Fruit fly (Drosophila melanogaster) whole organism, embryonic: ENCODE results near the gene Rab9.

Source experiments
- Adf1 ChIP-seq: fragments of 200-800 bp; sonication (Bioruptor generic); IDR thresholded peaks from 2 replicates; pipeline ENCODE4 v1.3.6; 2022; ENCODE audit warnings: missing biosample characterization, missing genetic modification characterization
- Bteb2 ChIP-seq: fragments of 200-800 bp; sonication (Bioruptor generic); optimal IDR thresholded peaks from 2 replicates; lab custom pipeline; 2016; ENCODE audit warnings: missing biosample characterization, missing genetic modification characterization
- CG1024 ChIP-seq: fragments of 200-800 bp; sonication (Bioruptor generic); IDR thresholded peaks from 2 replicates; pipeline ENCODE4 v1.3.6; 2022; ENCODE audit warnings: missing biosample characterization, missing genetic modification characterization
- CG11247 ChIP-seq: fragments of 200-800 bp; sonication (Bioruptor generic); IDR thresholded peaks from 2 replicates; pipeline ENCODE4 v1.3.6; 2022; ENCODE audit warnings: missing biosample characterization, missing genetic modification characterization
- CG11504 ChIP-seq: fragments of 200-800 bp; sonication (Bioruptor generic); optimal IDR thresholded peaks from 3 replicates; lab custom pipeline; 2019; ENCODE audit warnings: missing biosample characterization, mild to moderate bottlenecking, missing genetic modification characterization, moderate library complexity
- CG13424 ChIP-seq: fragments of 200-800 bp; sonication (Bioruptor generic); optimal IDR thresholded peaks from 2 replicates; lab custom pipeline; 2019; ENCODE audit warnings: missing biosample characterization, mild to moderate bottlenecking, missing genetic modification characterization, moderate library complexity
- CG13624 ChIP-seq: fragments of 200-800 bp; sonication (Bioruptor generic); optimal IDR thresholded peaks from 2 replicates; lab custom pipeline; 2016; ENCODE audit warnings: missing biosample characterization, missing genetic modification characterization
- CG14860 ChIP-seq: fragments of 200-800 bp; sonication (Bioruptor generic); IDR thresholded peaks from 3 replicates; pipeline ENCODE4 v1.3.6; 2022; ENCODE audit warnings: missing biosample characterization, missing genetic modification characterization; ENCODE audit not compliant: partially characterized antibody
- CG14965 ChIP-seq: fragments of 200-800 bp; sonication (Bioruptor generic); optimal IDR thresholded peaks from 2 replicates; lab custom pipeline; 2016; ENCODE audit warnings: missing biosample characterization, missing genetic modification characterization, borderline replicate concordance
- CG17186 ChIP-seq: fragments of 200-800 bp; sonication (Bioruptor generic); optimal IDR thresholded peaks from 3 replicates; lab custom pipeline; 2017; ENCODE audit warnings: missing biosample characterization, missing genetic modification reagents, missing genetic modification characterization
- CG17802 ChIP-seq: fragments of 200-800 bp; sonication (Bioruptor generic); optimal IDR thresholded peaks from 2 replicates; lab custom pipeline; 2018; ENCODE audit warnings: missing biosample characterization, mild to moderate bottlenecking, missing genetic modification characterization, moderate library complexity
- CG1792 ChIP-seq: fragments of 200-800 bp; sonication (Bioruptor generic); optimal IDR thresholded peaks from 2 replicates; lab custom pipeline; 2016; ENCODE audit warnings: missing biosample characterization, missing genetic modification characterization
- CG2129 ChIP-seq: fragments of 200-800 bp; sonication (Bioruptor generic); IDR thresholded peaks from 2 replicates; pipeline ENCODE4 v1.3.6; 2022; ENCODE audit warnings: missing biosample characterization, missing genetic modification characterization; ENCODE audit not compliant: partially characterized antibody
- CG33213 ChIP-seq: fragments of 200-800 bp; sonication (Bioruptor generic); optimal IDR thresholded peaks from 3 replicates; lab custom pipeline; 2016; ENCODE audit warnings: missing biosample characterization, missing genetic modification characterization
- CG34224 ChIP-seq: fragments of 200-800 bp; sonication (Bioruptor generic); IDR thresholded peaks from 3 replicates; pipeline ENCODE4 v1.3.6; 2022; ENCODE audit warnings: missing biosample characterization, missing genetic modification characterization; ENCODE audit not compliant: partially characterized antibody
- CG34376 ChIP-seq: fragments of 200-800 bp; sonication (Bioruptor generic); optimal IDR thresholded peaks from 2 replicates; lab custom pipeline; 2018; ENCODE audit warnings: missing biosample characterization, mild to moderate bottlenecking, missing genetic modification characterization
- CG3726 ChIP-seq: fragments of 200-800 bp; sonication (Bioruptor generic); IDR thresholded peaks from 3 replicates; pipeline ENCODE4, ENCODE4 v1.3.6; 2022; ENCODE audit warnings: missing biosample characterization, missing genetic modification characterization
- CG3847 ChIP-seq: fragments of 200-800 bp; sonication (Bioruptor generic); IDR thresholded peaks from 2 replicates; pipeline ENCODE4 v1.3.6; 2022; ENCODE audit warnings: missing biosample characterization, missing genetic modification characterization
- CG3995 ChIP-seq: fragments of 200-800 bp; sonication (Bioruptor generic); optimal IDR thresholded peaks from 3 replicates; lab custom pipeline; 2016; ENCODE audit warnings: missing biosample characterization, missing genetic modification characterization
- CG5245 ChIP-seq: fragments of 200-800 bp; sonication (Bioruptor generic); optimal IDR thresholded peaks from 3 replicates; lab custom pipeline; 2016; ENCODE audit warnings: missing biosample characterization, missing genetic modification characterization
- CG7372 ChIP-seq: fragments of 200-800 bp; sonication (Bioruptor generic); IDR thresholded peaks from 2 replicates; pipeline ENCODE4 v1.3.6; 2022; ENCODE audit warnings: missing biosample characterization, missing genetic modification characterization
- CG7786 ChIP-seq: fragments of 200-800 bp; sonication (Bioruptor generic); optimal IDR thresholded peaks from 2 replicates; lab custom pipeline; 2016; ENCODE audit warnings: missing biosample characterization, missing genetic modification characterization
- CG7928 ChIP-seq: fragments of 200-800 bp; sonication (Bioruptor generic); optimal IDR thresholded peaks from 2 replicates; lab custom pipeline; 2017; ENCODE audit warnings: missing biosample characterization, mild to moderate bottlenecking, missing genetic modification characterization
- CG7963 ChIP-seq: fragments of 200-800 bp; sonication (Bioruptor generic); IDR thresholded peaks from 3 replicates; pipeline ENCODE4 v1.3.6; 2022; ENCODE audit warnings: missing biosample characterization, missing genetic modification characterization; ENCODE audit not compliant: partially characterized antibody
- CG9797 ChIP-seq: fragments of 200-800 bp; sonication (Bioruptor generic); optimal IDR thresholded peaks from 3 replicates; lab custom pipeline; 2018; ENCODE audit warnings: missing biosample characterization, mild to moderate bottlenecking, missing genetic modification characterization
- CHES-1-like ChIP-seq: fragments of 200-800 bp; sonication (Bioruptor generic); optimal IDR thresholded peaks from 2 replicates; lab custom pipeline; 2016; ENCODE audit warnings: missing biosample characterization, missing genetic modification characterization
- CoRest ChIP-seq: fragments of 200-800 bp; sonication (Bioruptor generic); optimal IDR thresholded peaks from 3 replicates; lab custom pipeline; 2018; ENCODE audit warnings: missing biosample characterization, mild to moderate bottlenecking, missing genetic modification characterization, moderate library complexity
- Dad ChIP-seq: fragments of 200-800 bp; sonication (Bioruptor generic); optimal IDR thresholded peaks from 3 replicates; lab custom pipeline; 2016; ENCODE audit warnings: missing biosample characterization, missing genetic modification characterization
- Doc3 ChIP-seq: fragments of 200-800 bp; sonication (Bioruptor generic); IDR thresholded peaks from 3 replicates; pipeline ENCODE4 v1.3.6; 2022; ENCODE audit warnings: missing biosample characterization, missing genetic modification characterization; ENCODE audit not compliant: partially characterized antibody
- Ets65A ChIP-seq: fragments of 200-800 bp; sonication (Bioruptor generic); peaks from one replicate; lab custom pipeline; 2016; ENCODE audit warnings: missing biosample characterization, missing genetic modification characterization
- Ets97D ChIP-seq: fragments of 200-800 bp; sonication (Bioruptor generic); optimal IDR thresholded peaks from 3 replicates; lab custom pipeline; 2016; ENCODE audit warnings: missing biosample characterization, missing genetic modification characterization
- HmgD ChIP-seq: fragments of 200-800 bp; sonication (Bioruptor generic); optimal IDR thresholded peaks from 3 replicates; lab custom pipeline; 2016; ENCODE audit warnings: missing biosample characterization, missing genetic modification characterization
- Hr3 ChIP-seq: fragments of 200-800 bp; sonication (Bioruptor generic); optimal IDR thresholded peaks from 3 replicates; lab custom pipeline; 2016; ENCODE audit warnings: missing biosample characterization, missing genetic modification characterization
- Nf-YB ChIP-seq: fragments of 200-800 bp; sonication (Bioruptor generic); optimal IDR thresholded peaks from 3 replicates; lab custom pipeline; 2019; ENCODE audit warnings: missing biosample characterization, mild to moderate bottlenecking, missing genetic modification characterization, moderate library complexity
- Opbp ChIP-seq: fragments of 200-800 bp; sonication (Bioruptor generic); IDR thresholded peaks from 3 replicates; pipeline ENCODE4 v1.3.6; 2022; ENCODE audit warnings: missing biosample characterization, missing genetic modification characterization; ENCODE audit not compliant: partially characterized antibody
- Scr ChIP-seq: fragments of 200-800 bp; sonication (Bioruptor generic); IDR thresholded peaks from 2 replicates; pipeline ENCODE4 v1.3.6; 2022; ENCODE audit warnings: missing biosample characterization, missing genetic modification characterization; ENCODE audit not compliant: partially characterized antibody
- Sry-δ ChIP-seq: fragments of 200-800 bp; sonication (Bioruptor generic); optimal IDR thresholded peaks from 2 replicates; lab custom pipeline; 2016; ENCODE audit warnings: missing biosample characterization, missing genetic modification characterization
- Stat92E ChIP-seq, 3 experiments: fragments of >200 bp in 2 of 3; fragments of 200-800 bp in 1 of 3; sonication (Bioruptor generic) in 1 of 3; optimal IDR thresholded peaks; 2 replicates each; lab custom pipeline; 2017 to 2019; ENCODE audit warnings: missing biosample characterization in 3 of 3, missing genetic modification characterization in 3 of 3, mild to moderate bottlenecking in 1 of 3, moderate library complexity in 1 of 3
- ase ChIP-seq: fragments of 200-800 bp; sonication (Bioruptor generic); IDR thresholded peaks from 3 replicates; pipeline ENCODE4 v1.3.6; 2022; ENCODE audit warnings: missing biosample characterization, missing genetic modification characterization
- bbx ChIP-seq: fragments of 200-800 bp; sonication (Bioruptor generic); IDR thresholded peaks from 2 replicates; pipeline ENCODE4 v1.3.6; 2022; ENCODE audit warnings: missing biosample characterization, missing genetic modification characterization; ENCODE audit not compliant: partially characterized antibody
- cas ChIP-seq: fragments of 200-800 bp; sonication (Bioruptor generic); IDR thresholded peaks from 2 replicates; pipeline ENCODE4 v1.3.6; 2022; ENCODE audit warnings: missing biosample characterization, missing genetic modification characterization
- exex ChIP-seq: fragments of 200-800 bp; sonication (Bioruptor generic); optimal IDR thresholded peaks from 4 replicates; lab custom pipeline; 2018; ENCODE audit warnings: missing biosample characterization, mild to moderate bottlenecking, missing genetic modification characterization, moderate library complexity
- gem ChIP-seq: fragments of 200-800 bp; sonication (Bioruptor generic); optimal IDR thresholded peaks from 2 replicates; lab custom pipeline; 2019; ENCODE audit warnings: missing biosample characterization, mild to moderate bottlenecking, missing genetic modification characterization, moderate library complexity
- ind ChIP-seq: fragments of 200-800 bp; sonication (Bioruptor generic); optimal IDR thresholded peaks from 3 replicates; lab custom pipeline; 2016; ENCODE audit warnings: missing biosample characterization, missing genetic modification characterization
- inv ChIP-seq: fragments of 200-800 bp; sonication (Bioruptor generic); IDR thresholded peaks from 2 replicates; pipeline ENCODE4 v1.3.6; 2022; ENCODE audit warnings: missing biosample characterization, missing genetic modification characterization; ENCODE audit not compliant: partially characterized antibody
- jigr1 ChIP-seq: fragments of 200-800 bp; sonication (Bioruptor generic); IDR thresholded peaks from 3 replicates; pipeline ENCODE4 v1.3.6; 2022; ENCODE audit warnings: missing biosample characterization, missing genetic modification characterization
- jumu ChIP-seq: fragments of 200-800 bp; sonication (Bioruptor generic); optimal IDR thresholded peaks from 3 replicates; lab custom pipeline; 2016; ENCODE audit warnings: missing biosample characterization, missing genetic modification characterization
- run ChIP-seq: fragments of 200-800 bp; sonication (Bioruptor generic); optimal IDR thresholded peaks from 3 replicates; lab custom pipeline; 2018; ENCODE audit warnings: missing biosample characterization, mild to moderate bottlenecking, missing genetic modification characterization
- sqz ChIP-seq: fragments of 200-800 bp; sonication (Bioruptor generic); optimal IDR thresholded peaks from 3 replicates; lab custom pipeline; 2018; ENCODE audit warnings: missing biosample characterization, mild to moderate bottlenecking, missing genetic modification characterization
- tx ChIP-seq: fragments of 200-800 bp; sonication (Bioruptor generic); optimal IDR thresholded peaks from 2 replicates; lab custom pipeline; 2016; ENCODE audit warnings: missing biosample characterization, missing genetic modification characterization

Rab9 gene

dm6 chr2L:19453381-19453780, 21.0 kb downstream of the Rab9 start, which contains the start of gene Top2 (continued):
- TF ChIP-seq Stat92E (GFP tag; optimal IDR thresholded peaks at IDR 0.05; lab: Kevin White, UChicago) (no peak), CG14965 (GFP tag; lab: Kevin White, UChicago) (no peak), jumu (GFP tag; lab: Kevin White, UChicago) (peak; percentile 39), jigr1 (GFP tag; lab: Robert Waterston, UW) (no peak), CG17186 (GFP tag; lab: Kevin White, UChicago) (peak; percentile 92), Dad (peak; percentile 3), CHES-1-like (GFP tag; lab: Kevin White, UChicago) (peak; percentile 67), Bteb2 (GFP tag; lab: Kevin White, UChicago) (peak; percentile 0), CG7786 (GFP tag; lab: Kevin White, UChicago) (peak; percentile 21), CG14860 (GFP tag; lab: Robert Waterston, UW) (peak; percentile 77), Adf1 (peak; percentile 19; the same call in 1 of the 2 replicates), CG1024 (GFP tag; lab: Robert Waterston, UW) (no peak), CG3995 (GFP tag; lab: Kevin White, UChicago) (peak; percentile 100), Doc3 (GFP tag; lab: Robert Waterston, UW) (peak; percentile 61), CG7963 (peak; percentile 85), sqz (no peak), Scr (peak; percentile 76), CG7928 (GFP tag; lab: Kevin White, UChicago) (peak; percentile 63), CG2129 (GFP tag; lab: Robert Waterston, UW) (peak; percentile 63), HmgD (peak; percentile 95), tx (GFP tag; lab: Kevin White, UChicago) (peak; percentile 12), bbx (GFP tag; lab: Robert Waterston, UW) (peak; percentile 84), CG3726 (no peak), CG9797 (GFP tag; lab: Kevin White, UChicago) (peak; percentile 66), gem (peak; percentile 51), exex (tag; lab: Kevin White, UChicago) (no peak), ase (GFP tag; lab: Robert Waterston, UW) (no peak), cas (GFP tag; lab: Robert Waterston, UW) (no peak), CG13424 (tag; lab: Kevin White, UChicago) (peak; percentile 32), Opbp (GFP tag; lab: Robert Waterston, UW) (peak; percentile 88), CG33213 (peak; percentile 86), Hr3 (GFP tag; lab: Kevin White, UChicago) (peak; percentile 18), Sry-δ (GFP tag; lab: Kevin White, UChicago) (peak; percentile 98), CG7372 (GFP tag; lab: Robert Waterston, UW) (no peak), CG5245 (GFP tag; lab: Kevin White, UChicago) (peak; percentile 4), CG11247 (GFP tag; lab: Robert Waterston, UW) (no peak), run (tag; lab: Kevin White, UChicago) (no peak), CoRest (tag; lab: Kevin White, UChicago) (peak; percentile 69), CG11504 (peak; percentile 75), inv (GFP tag; lab: Robert Waterston, UW) (peak; percentile 81), CG17802 (tag; lab: Kevin White, UChicago) (peak; percentile 100), CG34224 (GFP tag; lab: Robert Waterston, UW) (peak; percentile 63), Nf-YB (GFP tag; lab: Kevin White, UChicago) (peak; percentile 2), ind (GFP tag; lab: Kevin White, UChicago) (peak; percentile 35), CG13624 (GFP tag; lab: Kevin White, UChicago) (peak; percentile 62), Ets65A (peak; percentile 92), CG1792 (GFP tag; lab: Kevin White, UChicago) (peak; percentile 45), CG34376 (GFP tag; lab: Kevin White, UChicago) (no peak), Ets97D (peak; percentile 91), CG3847 (GFP tag; lab: Robert Waterston, UW) (peak; percentile 55; the same call in 1 of the 2 replicates)
